Fruit fly (Drosophila melanogaster): ENCODE results near the gene JhI-21.

- TF ChIP-seq Lpt (GFP tag; optimal IDR thresholded peaks at IDR 0.05) = no peak
- TF ChIP-seq CG16779 (tag; optimal IDR thresholded peaks at IDR 0.05) = no peak
- TF ChIP-seq acj6 (GFP tag; optimal IDR thresholded peaks at IDR 0.05) = no peak
Observed at dm6 chr2L:12027435-12027834, 28.4 kb downstream of the JhI-21 start, which contains the start of gene dmGlut.
